Fruit fly (Drosophila melanogaster): ENCODE measurements around the gene mtd.

DNA sequence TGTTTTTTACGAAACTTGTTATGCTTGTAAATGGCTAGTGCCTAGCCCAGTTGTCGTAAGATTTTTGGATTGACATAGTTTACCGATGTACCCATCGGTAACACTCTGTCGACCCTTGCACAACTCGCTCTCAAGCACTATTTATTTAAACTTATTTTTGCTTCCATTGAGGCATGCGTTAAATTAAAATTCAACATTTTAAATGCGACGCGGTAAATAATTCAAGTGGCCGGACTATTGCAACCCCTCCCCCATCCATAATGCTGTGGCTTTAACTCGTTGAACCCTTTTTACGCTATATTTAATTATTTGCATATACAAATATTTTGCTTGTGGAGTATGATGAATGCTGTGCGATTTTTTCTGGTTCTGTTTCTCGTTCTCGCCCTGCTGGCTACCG is 100.9 kb downstream of the mtd start:
- TF ChIP-seq Ets21C (GFP tag; optimal IDR thresholded peaks at IDR 0.05) = no peak
- no peak for TF ChIP-seq CG11902 (GFP tag; optimal IDR thresholded peaks at IDR 0.05)
- TF ChIP-seq CG6792 (GFP tag; optimal IDR thresholded peaks at IDR 0.05) = no peak
- TF ChIP-seq CG6854 (GFP tag; optimal IDR thresholded peaks at IDR 0.05) = no peak
- TF ChIP-seq eg (GFP tag; IDR thresholded peaks at IDR 0.05) = no peak
- TF ChIP-seq Gug (GFP tag; IDR thresholded peaks at IDR 0.05) = no peak
- no peak for TF ChIP-seq Eip93F (GFP tag; optimal IDR thresholded peaks at IDR 0.05)
